Worm (Caenorhabditis elegans) whole organism, late embryonic: ENCODE data around the gene fbxb-114.

Experiments
- F13H6.1 ChIP-seq: sonication (generic microtip); optimal IDR thresholded peaks from 2 replicates; lab custom pipeline; 2016; ENCODE audit warnings: missing genetic modification characterization, missing compliant biosample characterization
- dve-1 ChIP-seq: sonication (generic microtip); optimal IDR thresholded peaks from 2 replicates; lab custom pipeline; 2017; ENCODE audit warnings: antibody characterized with exemption, mild to moderate bottlenecking, missing genetic modification characterization, missing compliant biosample characterization
- elt-2 ChIP-seq: sonication (generic microtip); optimal IDR thresholded peaks from 2 replicates; lab custom pipeline; 2016; ENCODE audit warnings: missing genetic modification reagents, missing genetic modification characterization, missing compliant biosample characterization
- elt-4 ChIP-seq: sonication (generic microtip); optimal IDR thresholded peaks from 2 replicates; lab custom pipeline; 2016; ENCODE audit warnings: missing genetic modification characterization, missing compliant biosample characterization
- ets-4 ChIP-seq: sonication (generic microtip); optimal IDR thresholded peaks from 2 replicates; lab custom pipeline; 2016; ENCODE audit warnings: missing genetic modification characterization, missing compliant biosample characterization
- hlh-30 ChIP-seq: sonication (generic microtip); optimal IDR thresholded peaks from 2 replicates; lab custom pipeline; 2017; ENCODE audit warnings: antibody characterized with exemption, missing genetic modification characterization, missing compliant biosample characterization; ENCODE audit not compliant: insufficient read depth
- madf-2 ChIP-seq: sonication (generic microtip); optimal IDR thresholded peaks from 2 replicates; lab custom pipeline; 2017; ENCODE audit warnings: missing genetic modification characterization, missing compliant biosample characterization
- nhr-11 ChIP-seq: fragments of 150-350 bp; optimal IDR thresholded peaks from 2 replicates; lab custom pipeline; 2014; ENCODE audit warnings: missing biosample characterization, missing genetic modification characterization
- pag-3 ChIP-seq: sonication (generic microtip); optimal IDR thresholded peaks from 2 replicates; lab custom pipeline; 2016; ENCODE audit warnings: missing compliant biosample characterization, missing genetic modification characterization, borderline replicate concordance
- rnt-1 ChIP-seq: sonication (generic microtip); optimal IDR thresholded peaks from 2 replicates; lab custom pipeline; 2016; ENCODE audit warnings: missing genetic modification characterization, missing compliant biosample characterization
- tbx-2 ChIP-seq: sonication (generic microtip); optimal IDR thresholded peaks from 2 replicates; lab custom pipeline; 2016; ENCODE audit warnings: missing genetic modification characterization, missing compliant biosample characterization
- unc-55 ChIP-seq: sonication (generic microtip); optimal IDR thresholded peaks from 2 replicates; lab custom pipeline; 2017; ENCODE audit warnings: missing biosample characterization, missing genetic modification reagents, missing genetic modification characterization
- unc-86 ChIP-seq: sonication (generic microtip); optimal IDR thresholded peaks from 2 replicates; lab custom pipeline; 2016; ENCODE audit warnings: missing genetic modification characterization, missing compliant biosample characterization

- no peak for TF ChIP-seq elt-4 (tag; lab: Kevin White, UChicago)
- TF ChIP-seq ets-4 (tag; lab: Kevin White, UChicago): no peak
- TF ChIP-seq rnt-1 (tag; lab: Kevin White, UChicago): no peak
- TF ChIP-seq madf-2 (tag; lab: Kevin White, UChicago): no peak
- TF ChIP-seq tbx-2 (tag; lab: Kevin White, UChicago): no peak
- TF ChIP-seq hlh-30 (tag; lab: Kevin White, UChicago): no peak
- TF ChIP-seq F13H6.1 (tag; lab: Kevin White, UChicago): no peak
- TF ChIP-seq unc-86: no peak
- TF ChIP-seq pag-3 (tag; lab: Kevin White, UChicago): no peak
- no peak for TF ChIP-seq nhr-11 (tag; lab: Kevin White, UChicago)
- no peak for TF ChIP-seq unc-55
- no peak for TF ChIP-seq dve-1
- TF ChIP-seq elt-2 (tag; lab: Kevin White, UChicago): no peak
Measured at ce11 chrX:16925343-16925742, 3.7 kb downstream of the fbxb-114 start.
